Worm (Caenorhabditis elegans): ENCODE results near the gene ads-1.
A peak's percentile ranks its signal among the peaks of the same experiment; 100 is the strongest.

ads-1 gene

DNA sequence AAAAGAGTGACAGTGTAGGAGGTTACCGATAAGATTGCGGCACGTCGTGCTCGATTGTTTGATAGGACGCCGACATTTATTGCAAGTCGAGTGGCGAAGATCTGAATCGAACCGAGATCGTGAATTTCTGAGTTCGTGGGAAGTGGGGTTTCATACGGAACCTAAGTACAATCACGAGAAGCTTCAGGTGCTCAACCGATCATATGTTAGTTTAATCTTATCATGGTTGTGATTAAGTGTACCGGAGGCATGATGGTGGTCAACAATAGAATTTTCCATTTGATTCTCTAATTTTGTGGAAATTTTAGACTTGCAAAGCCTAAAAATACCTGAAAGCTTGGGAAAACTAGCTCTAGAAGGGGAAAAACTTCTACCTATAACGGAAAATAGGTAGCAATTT is at the start of gene ads-1:
TSS of gene ads-1 (minus strand) at position 101 of the 400 bp plus-strand sequence.
- TF ChIP-seq arid-1 (GFP tag; conservative IDR thresholded peaks at IDR 0.05) (no peak), daf-19 (GFP tag; conservative IDR thresholded peaks at IDR 0.05) (no peak), tag-97 (GFP tag; IDR thresholded peaks at IDR 0.05) (no peak), dmd-6 (GFP tag; IDR thresholded peaks at IDR 0.05) (peak; percentile 6; the same call in 1 of the 2 replicates), jun-1 (tag; optimal IDR thresholded peaks at IDR 0.05) (no peak), ces-1 (GFP tag; optimal IDR thresholded peaks at IDR 0.05) (no peak), F26F4.8 (GFP tag; conservative IDR thresholded peaks at IDR 0.05) (no peak)

DNA sequence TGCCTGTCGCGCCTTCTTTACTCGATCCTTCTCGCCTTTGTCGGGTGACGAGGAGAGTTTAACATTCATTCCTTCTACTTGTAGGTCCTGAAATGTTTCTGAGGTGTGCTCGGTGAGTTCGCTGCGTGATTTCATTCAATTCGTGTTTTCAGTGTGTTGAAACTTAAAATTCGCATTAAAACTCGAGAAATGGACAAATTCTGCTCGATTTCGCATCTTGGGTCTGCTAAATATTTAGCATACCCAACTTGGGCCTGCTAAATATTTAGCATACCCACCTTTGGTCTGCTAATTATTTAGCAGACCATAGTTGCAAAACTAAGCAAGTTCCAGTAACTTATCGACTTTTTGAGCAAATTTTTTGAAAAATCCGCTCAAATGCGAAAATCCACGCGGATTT is 49.0 kb upstream of the ads-1 start:
- 0 out of 2 replicates have a peak, but pooled peaks have one; percentile 49 for TF ChIP-seq dmd-8 (GFP tag; IDR thresholded peaks at IDR 0.05)
- TF ChIP-seq madf-5 (GFP tag; IDR thresholded peaks at IDR 0.05), result no peak
- TF ChIP-seq Y105C5A.15 (GFP tag; IDR thresholded peaks at IDR 0.05), result no peak
- no peak for TF ChIP-seq nhr-48 (tag; optimal IDR thresholded peaks at IDR 0.05)
- no peak for TF ChIP-seq mes-2 (tag; optimal IDR thresholded peaks at IDR 0.05; ENCODE audit: poor library complexity, severe bottlenecking)
- no peak for TF ChIP-seq nhr-42 (GFP tag; IDR thresholded peaks at IDR 0.05)
- peak; percentile 68; the same call in 1 of the 2 replicates for TF ChIP-seq dmd-9 (GFP tag; IDR thresholded peaks at IDR 0.05)
- TF ChIP-seq daf-19 (GFP tag; conservative IDR thresholded peaks at IDR 0.05), result no peak
- no peak for TF ChIP-seq F49E8.2 (tag; optimal IDR thresholded peaks at IDR 0.05; ENCODE audit: borderline replicate concordance)
- no peak for TF ChIP-seq D1046.2 (GFP tag; IDR thresholded peaks at IDR 0.05)
- no peak for TF ChIP-seq tra-1 (GFP tag; IDR thresholded peaks at IDR 0.05)
- no peak for TF ChIP-seq hmg-1.1 (GFP tag; IDR thresholded peaks at IDR 0.05)
- TF ChIP-seq zfp-3 (GFP tag; conservative IDR thresholded peaks at IDR 0.05), result 0 out of 2 replicates have a peak, but pooled peaks have one; percentile 43
- TF ChIP-seq lin-39 (tag; optimal IDR thresholded peaks at IDR 0.05), result no peak
- TF ChIP-seq F37D6.2 (tag; optimal IDR thresholded peaks at IDR 0.05), result no peak
- no peak for TF ChIP-seq egl-43 (GFP tag; IDR thresholded peaks at IDR 0.05)
- no peak for TF ChIP-seq skn-1 (tag; optimal IDR thresholded peaks at IDR 0.05)
- TF ChIP-seq php-3 (GFP tag; IDR thresholded peaks at IDR 0.05), result no peak
- TF ChIP-seq ZK337.2 (GFP tag; IDR thresholded peaks at IDR 0.05), result no peak
- TF ChIP-seq duxl-1 (tag; optimal IDR thresholded peaks at IDR 0.05; ENCODE audit: poor library complexity), result no peak
- TF ChIP-seq unc-62 (GFP tag; optimal IDR thresholded peaks at IDR 0.05 in 1 of 2), result no peak
- TF ChIP-seq unc-62 (tag; optimal IDR thresholded peaks at IDR 0.05), result no peak
- TF ChIP-seq aha-1 (tag), result peak; percentile 94

DNA sequence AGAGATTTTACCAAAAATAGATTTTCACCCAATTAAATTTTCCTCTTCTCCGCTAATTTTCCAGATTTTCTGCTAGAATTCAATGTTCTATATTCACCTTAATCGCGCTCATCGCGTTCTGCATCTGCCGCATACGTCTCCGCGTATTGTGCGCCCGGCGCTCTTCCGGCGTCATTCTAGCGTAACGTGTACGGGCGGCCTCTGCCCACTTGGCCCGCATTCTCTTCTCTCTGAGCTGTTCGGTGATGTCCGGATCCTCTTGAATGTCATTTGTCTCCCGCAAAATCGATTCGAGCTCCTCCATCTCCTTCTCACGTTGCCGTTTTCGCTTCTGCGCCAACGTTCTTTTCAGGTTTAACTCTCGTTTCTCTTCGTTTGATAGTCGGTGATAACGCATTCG is 48.6 kb upstream of the ads-1 start:
- TF ChIP-seq ZK546.5 (tag; optimal IDR thresholded peaks at IDR 0.05) (no peak), ceh-20 (GFP tag; IDR thresholded peaks at IDR 0.05) (no peak), T26A8.4 (GFP tag; IDR thresholded peaks at IDR 0.05) (0 out of 2 replicates have a peak, but pooled peaks have one; percentile 34), lin-38 (GFP tag; IDR thresholded peaks at IDR 0.05) (0 out of 2 replicates have a peak, but pooled peaks have one; percentile 19), dpl-1 (GFP tag; optimal IDR thresholded peaks at IDR 0.05) (no peak), lin-29 (GFP tag; IDR thresholded peaks at IDR 0.05) (no peak), skn-1 (tag; optimal IDR thresholded peaks at IDR 0.05) (no peak), spr-3 (GFP tag; optimal IDR thresholded peaks at IDR 0.05) (no peak), lin-13 (GFP tag; optimal IDR thresholded peaks at IDR 0.05) (no peak), nhr-11 (tag; optimal IDR thresholded peaks at IDR 0.05) (no peak), Y5F2A.4 (GFP tag; optimal IDR thresholded peaks at IDR 0.05) (no peak), nhr-102 (tag; optimal IDR thresholded peaks at IDR 0.05) (peak; percentile 26), mxl-3 (GFP tag; optimal IDR thresholded peaks at IDR 0.05) (no peak), duxl-1 (tag; optimal IDR thresholded peaks at IDR 0.05; ENCODE audit: poor library complexity) (peak; percentile 29), set-16 (GFP tag; IDR thresholded peaks at IDR 0.05) (peak; percentile 65), aly-2 (tag; optimal IDR thresholded peaks at IDR 0.05) (no peak), snpc-1.2 (GFP tag; IDR thresholded peaks at IDR 0.05) (no peak)

Data from whole organism, L4 larva.